Worm (Caenorhabditis elegans): ENCODE results near the gene msp-38.

DNA sequence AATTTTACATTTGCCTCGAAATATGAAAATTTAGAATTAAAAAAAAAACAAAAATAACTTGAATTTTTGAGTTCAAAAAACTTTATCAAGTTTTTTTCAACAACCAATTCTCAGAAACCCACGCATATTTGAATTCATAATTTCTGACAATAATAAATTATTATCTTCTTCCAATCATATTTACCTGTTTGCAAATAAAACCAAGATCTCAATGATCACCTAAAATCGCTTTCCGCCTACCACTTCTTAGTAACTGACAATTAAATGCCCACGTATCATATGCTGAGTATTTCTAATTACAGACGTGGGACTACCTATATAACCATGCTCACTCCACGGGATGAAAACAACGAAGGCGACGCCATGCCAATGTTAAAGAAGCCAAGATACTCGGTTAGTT, 18.2 kb upstream of the msp-38 start, which contains the start of gene pps-1:
- TF ChIP-seq klf-2 (GFP tag; conservative IDR thresholded peaks at IDR 0.05) (no peak), ztf-29 (GFP tag; IDR thresholded peaks at IDR 0.05) (no peak), ztf-23 (GFP tag; IDR thresholded peaks at IDR 0.05) (no peak), tab-1 (GFP tag; IDR thresholded peaks at IDR 0.05) (no peak), cog-1 (tag; optimal IDR thresholded peaks at IDR 0.05) (no peak), T22C8.4 (GFP tag; IDR thresholded peaks at IDR 0.05) (no peak)

Measured in whole organism, midembryonic.